Worm (Caenorhabditis elegans): Measurements from ENCODE around the gene nlp-46.

nlp-46 gene

ce11 chrV:12478990-12479389 is 27.1 kb downstream of the nlp-46 start:
- TF ChIP-seq hmg-1.2 (GFP tag; IDR thresholded peaks at IDR 0.05) (0 out of 2 replicates have a peak, but pooled peaks have one; percentile 10), F55B11.4 (tag; optimal IDR thresholded peaks at IDR 0.05; ENCODE audit: borderline replicate concordance, insufficient read depth) (no peak)

ce11 chrV:12478111-12478510 is 28.0 kb downstream of the nlp-46 start, which contains the start of gene atn-1:
Gene atn-1 (plus strand): TSS chrV:12478411.
- TF ChIP-seq egl-18 (GFP tag; IDR thresholded peaks at IDR 0.05) = no peak

DNA sequence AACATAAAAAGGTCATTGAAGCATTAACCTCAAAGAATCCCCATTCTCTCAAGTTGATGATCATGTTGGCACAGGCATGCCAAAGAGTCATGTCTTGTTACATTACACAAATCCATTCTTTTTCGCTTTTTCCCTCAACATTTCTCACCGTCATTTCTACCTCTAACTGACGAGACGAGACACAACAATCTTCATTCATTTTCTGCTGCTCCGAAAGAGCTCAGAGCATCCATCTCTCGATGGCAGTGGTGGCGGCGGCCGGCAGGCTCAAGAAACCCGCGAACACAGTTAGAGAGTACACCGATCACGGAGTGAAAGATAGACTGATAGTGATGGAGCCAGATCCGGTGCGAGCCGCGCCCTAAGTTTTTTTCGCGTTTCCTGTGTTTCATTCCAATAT is 28.9 kb downstream of the nlp-46 start:
- TF ChIP-seq K12H6.12 (tag; optimal IDR thresholded peaks at IDR 0.05) (peak; percentile 9), zim-3 (tag; optimal IDR thresholded peaks at IDR 0.05) (peak; percentile 34), nhr-90 (tag; optimal IDR thresholded peaks at IDR 0.05) (peak; percentile 5), B0019.2 (GFP tag; conservative IDR thresholded peaks at IDR 0.05) (no peak), fkh-3 (tag; optimal IDR thresholded peaks at IDR 0.05) (no peak), Y53G8AR.9 (GFP tag; conservative IDR thresholded peaks at IDR 0.05) (no peak), pbrm-1 (GFP tag; IDR thresholded peaks at IDR 0.05) (peak; percentile 38; the same call in 1 of the 2 replicates), chd-7 (tag; optimal IDR thresholded peaks at IDR 0.05) (peak; percentile 26), zfh-2 (GFP tag; conservative IDR thresholded peaks at IDR 0.05) (peak; percentile 92), atf-7 (tag; optimal IDR thresholded peaks at IDR 0.05) (no peak)

DNA sequence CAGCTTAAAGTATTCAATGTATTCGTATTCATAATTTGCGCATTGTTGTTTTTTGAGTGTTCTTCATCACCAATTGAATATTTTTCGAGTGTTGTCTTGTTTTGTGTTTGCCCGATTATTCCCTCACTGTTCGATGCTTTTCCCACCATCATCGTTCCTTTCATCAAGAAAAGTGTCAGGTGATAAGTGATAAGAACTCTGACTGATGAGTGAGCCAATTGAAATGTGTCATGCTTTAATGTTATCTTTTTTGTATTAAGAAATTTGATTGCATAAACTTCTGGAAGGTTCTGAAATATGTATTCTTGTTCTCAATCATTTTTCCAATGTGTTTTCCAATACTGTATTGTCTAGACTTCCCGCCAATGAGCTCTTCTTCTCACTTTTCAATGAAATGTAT is 30.7 kb downstream of the nlp-46 start:
- TF ChIP-seq cebp-1 (GFP tag; IDR thresholded peaks at IDR 0.05) = no peak
- peak; percentile 57 for TF ChIP-seq cebp-1 (tag; optimal IDR thresholded peaks at IDR 0.05)
- no peak for TF ChIP-seq nhr-27 (tag; optimal IDR thresholded peaks at IDR 0.05)
- TF ChIP-seq let-607 (tag; optimal IDR thresholded peaks at IDR 0.05) = peak in 1 of 2 experiments; percentile 6
- TF ChIP-seq ztf-3 (GFP tag; optimal IDR thresholded peaks at IDR 0.05) = no peak
- no peak for TF ChIP-seq cebp-2 (GFP tag; IDR thresholded peaks at IDR 0.05)
- peak; percentile 72 for TF ChIP-seq nhr-80 (tag; optimal IDR thresholded peaks at IDR 0.05)
- no peak for TF ChIP-seq snpc-4 (GFP tag; optimal IDR thresholded peaks at IDR 0.05)
- peak in 1 of 4 experiments; percentile 13 for TF ChIP-seq snpc-4 (tag; optimal IDR thresholded peaks at IDR 0.05)
- TF ChIP-seq mcd-1 (GFP tag; IDR thresholded peaks at IDR 0.05) = no peak
- TF ChIP-seq hsf-1 (GFP tag; IDR thresholded peaks at IDR 0.05) = peak; percentile 25; the same call in 1 of the 2 replicates
- no peak for TF ChIP-seq lsy-27 (tag; optimal IDR thresholded peaks at IDR 0.05; ENCODE audit: borderline replicate concordance, insufficient read depth)

ce11 chrV:12470324-12470723 is 35.8 kb downstream of the nlp-46 start:
- no peak for TF ChIP-seq F33H1.4 (GFP tag; IDR thresholded peaks at IDR 0.05)
- TF ChIP-seq mel-28 (tag; optimal IDR thresholded peaks at IDR 0.05; ENCODE audit: borderline replicate concordance) = no peak
- TF ChIP-seq chd-7 (tag; optimal IDR thresholded peaks at IDR 0.05) = no peak
- no peak for TF ChIP-seq D2030.7 (GFP tag; IDR thresholded peaks at IDR 0.05)
- TF ChIP-seq ekl-4 (GFP tag; IDR thresholded peaks at IDR 0.05) = no peak
- TF ChIP-seq atf-7 (tag; optimal IDR thresholded peaks at IDR 0.05) = no peak
- TF ChIP-seq hsf-1 (GFP tag; IDR thresholded peaks at IDR 0.05) = no peak
- no peak for TF ChIP-seq K11D2.4 (GFP tag; IDR thresholded peaks at IDR 0.05)
- TF ChIP-seq nhr-80 (tag; optimal IDR thresholded peaks at IDR 0.05) = no peak
- no peak for TF ChIP-seq F55B11.4 (tag; optimal IDR thresholded peaks at IDR 0.05; ENCODE audit: borderline replicate concordance, insufficient read depth)
- no peak for TF ChIP-seq ceh-40 (GFP tag; IDR thresholded peaks at IDR 0.05)
- TF ChIP-seq attf-6 (GFP tag; IDR thresholded peaks at IDR 0.05) = no peak
- TF ChIP-seq ceh-100 (GFP tag; IDR thresholded peaks at IDR 0.05) = no peak
- no peak for TF ChIP-seq C06A6.2 (GFP tag; conservative IDR thresholded peaks at IDR 0.05)
- TF ChIP-seq F10E7.11 (tag; optimal IDR thresholded peaks at IDR 0.05) = no peak
- no peak for TF ChIP-seq mxl-1 (tag; optimal IDR thresholded peaks at IDR 0.05)
- no peak for TF ChIP-seq nfya-2 (GFP tag; IDR thresholded peaks at IDR 0.05)
- TF ChIP-seq T07F8.4 (tag; optimal IDR thresholded peaks at IDR 0.05) = no peak
- no peak for TF ChIP-seq ztf-3 (GFP tag; optimal IDR thresholded peaks at IDR 0.05)
- TF ChIP-seq F22D6.2 (tag; optimal IDR thresholded peaks at IDR 0.05) = no peak
